Worm (Caenorhabditis elegans) whole organism, L2 larva: ENCODE results near the gene rps-0.
A peak's percentile ranks its signal among the peaks of the same experiment; 100 is the strongest.

Experiments used
- C34F6.9 ChIP-seq: fragments of 150-350 bp; optimal IDR thresholded peaks from 2 replicates; lab custom pipeline; 2014; ENCODE audit warnings: missing biosample characterization, missing genetic modification characterization
- F13H6.1 ChIP-seq: sonication (generic microtip); optimal IDR thresholded peaks from 2 replicates; lab custom pipeline; 2016; ENCODE audit warnings: missing genetic modification characterization, missing compliant biosample characterization
- ama-1 ChIP-seq: fragments of 150-350 bp; optimal IDR thresholded peaks from 2 replicates; lab custom pipeline; 2018; ENCODE audit warnings: inconsistent platforms
- blmp-1 ChIP-seq: sonication (generic microtip); optimal IDR thresholded peaks from 2 replicates; lab custom pipeline; 2017; ENCODE audit warnings: missing genetic modification characterization, mild to moderate bottlenecking, missing compliant biosample characterization, antibody characterized with exemption, moderate library complexity; ENCODE audit not compliant: insufficient read depth
- ceh-16 ChIP-seq: fragments of 150-350 bp; optimal IDR thresholded peaks from 2 replicates; lab custom pipeline; 2014; ENCODE audit warnings: missing biosample characterization, missing genetic modification characterization
- ceh-82 ChIP-seq: fragments of 150-350 bp; optimal IDR thresholded peaks from 2 replicates; lab custom pipeline; 2014; ENCODE audit warnings: missing biosample characterization, missing genetic modification characterization
- crh-2 ChIP-seq: sonication (generic microtip); optimal IDR thresholded peaks from 2 replicates; lab custom pipeline; 2017; ENCODE audit warnings: missing biosample characterization, missing genetic modification characterization
- dmd-4 ChIP-seq: sonication (generic microtip); optimal IDR thresholded peaks from 2 replicates; lab custom pipeline; 2017; ENCODE audit warnings: missing biosample characterization, missing genetic modification characterization
- egl-27 ChIP-seq: sonication (generic microtip); optimal IDR thresholded peaks from 3 replicates; lab custom pipeline; 2017; ENCODE audit warnings: missing biosample characterization, missing genetic modification reagents, missing genetic modification characterization
- elt-1 ChIP-seq: fragments of 150-350 bp; optimal IDR thresholded peaks from 2 replicates; lab custom pipeline; 2014; ENCODE audit warnings: missing biosample characterization, missing genetic modification characterization
- elt-3 ChIP-seq: sonication (generic microtip); optimal IDR thresholded peaks from 2 replicates; lab custom pipeline; 2017; ENCODE audit warnings: missing biosample characterization, missing genetic modification characterization
- fos-1 ChIP-seq: fragments of 150-350 bp; optimal IDR thresholded peaks from 2 replicates; lab custom pipeline; 2014; ENCODE audit warnings: missing biosample characterization, missing genetic modification characterization
- gmeb-1 ChIP-seq: fragments of 150-350 bp; optimal IDR thresholded peaks from 2 replicates; lab custom pipeline; 2014; ENCODE audit warnings: missing biosample characterization, missing genetic modification characterization
- lsy-2 ChIP-seq, 2 experiments: fragments of 150-350 bp in 1 of 2; sonication (generic microtip) in 1 of 2; optimal IDR thresholded peaks; 2 replicates each; lab custom pipeline; 2014 to 2017; ENCODE audit warnings: missing biosample characterization in 2 of 2, missing genetic modification characterization in 2 of 2
- mbf-1 ChIP-seq: sonication (generic microtip); optimal IDR thresholded peaks from 2 replicates; lab custom pipeline; 2017; ENCODE audit warnings: missing biosample characterization, missing genetic modification characterization
- mdl-1 ChIP-seq, 2 experiments: fragments of 150-350 bp in 1 of 2; sonication (generic microtip) in 1 of 2; optimal IDR thresholded peaks; 2 replicates each; lab custom pipeline; 2017; ENCODE audit warnings: missing biosample characterization in 2 of 2, missing genetic modification characterization in 2 of 2
- nhr-129 ChIP-seq: fragments of 150-350 bp; optimal IDR thresholded peaks from 2 replicates; lab custom pipeline; 2014; ENCODE audit warnings: missing biosample characterization, missing genetic modification characterization
- nhr-25 ChIP-seq: fragments of 150-350 bp; sonication (generic microtip); optimal IDR thresholded peaks from 3 replicates; lab custom pipeline; 2014; ENCODE audit warnings: missing biosample characterization, missing genetic modification characterization
- nhr-6 ChIP-seq: fragments of 150-350 bp; optimal IDR thresholded peaks from 2 replicates; lab custom pipeline; 2014; ENCODE audit warnings: missing biosample characterization, missing genetic modification characterization
- sem-4 ChIP-seq: fragments of 150-350 bp; optimal IDR thresholded peaks from 2 replicates; lab custom pipeline; 2014; ENCODE audit warnings: missing biosample characterization, missing genetic modification reagents, missing genetic modification characterization
- skn-1 ChIP-seq: sonication (generic microtip); optimal IDR thresholded peaks from 2 replicates; lab custom pipeline; 2017; ENCODE audit warnings: missing biosample characterization, missing genetic modification characterization
- sma-9 ChIP-seq, 2 experiments: fragments of 150-350 bp in 1 of 2; sonication (generic microtip) in 1 of 2; optimal IDR thresholded peaks; 2 replicates each; lab custom pipeline; 2014 to 2016; ENCODE audit warnings: missing genetic modification characterization in 2 of 2, mild to moderate bottlenecking in 1 of 2, missing biosample characterization in 1 of 2, missing compliant biosample characterization in 1 of 2, missing genetic modification reagents in 1 of 2, moderate library complexity in 1 of 2
- snpc-4 ChIP-seq: fragments of 150-350 bp; optimal IDR thresholded peaks from 2 replicates; lab custom pipeline; 2014; ENCODE audit warnings: missing biosample characterization, missing genetic modification characterization
- unc-55 ChIP-seq: fragments of 150-350 bp; sonication (generic microtip); optimal IDR thresholded peaks from 3 replicates; lab custom pipeline; 2014; ENCODE audit warnings: missing biosample characterization, missing genetic modification reagents, missing genetic modification characterization
- zag-1 ChIP-seq: fragments of 150-350 bp; optimal IDR thresholded peaks from 2 replicates; lab custom pipeline; 2014; ENCODE audit warnings: missing biosample characterization, missing genetic modification characterization
- ztf-11 ChIP-seq: sonication (generic microtip); optimal IDR thresholded peaks from 2 replicates; lab custom pipeline; 2017; ENCODE audit warnings: missing biosample characterization, missing genetic modification characterization
- ztf-4 ChIP-seq: fragments of 150-350 bp; optimal IDR thresholded peaks from 2 replicates; lab custom pipeline; 2014; ENCODE audit warnings: missing biosample characterization, missing genetic modification characterization

The rps-0 gene

DNA sequence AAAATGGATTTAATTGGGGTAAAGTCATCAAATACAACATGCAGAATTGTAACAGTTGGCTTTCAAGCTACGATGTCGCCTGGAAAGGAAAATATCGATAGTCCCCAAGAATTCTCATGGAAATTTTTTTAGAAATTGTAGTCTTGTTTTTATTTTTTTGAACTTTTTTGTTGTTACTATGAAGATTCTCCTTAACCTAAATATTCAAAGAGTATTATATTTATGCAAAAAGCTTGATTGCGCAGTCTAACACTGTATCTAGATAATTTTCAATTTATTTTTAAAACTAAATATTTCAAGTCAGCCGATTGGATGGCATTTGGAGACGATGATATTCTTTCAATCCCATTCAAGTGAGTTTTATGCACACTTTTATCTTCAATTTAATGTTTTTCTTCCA, 48.6 kb downstream of the rps-0 start, which contains the start of gene pgap-2:
TSS of gene pgap-2 (plus strand) at position 301 of the 400 bp plus-strand sequence.
- TF ChIP-seq lsy-2 (tag; optimal IDR thresholded peaks at IDR 0.05; lab: Kevin White, UChicago): no peak
- no peak for TF ChIP-seq blmp-1 (tag; lab: Kevin White, UChicago)
- TF ChIP-seq ztf-4 (tag; lab: Kevin White, UChicago): no peak
- no peak for TF ChIP-seq C34F6.9 (tag; lab: Kevin White, UChicago)
- no peak for TF ChIP-seq F13H6.1
- TF ChIP-seq unc-55 (GFP tag; lab: Kevin White, UChicago): no peak
- no peak for TF ChIP-seq ceh-16 (tag; lab: Kevin White, UChicago)
- TF ChIP-seq gmeb-1: no peak
- no peak for TF ChIP-seq mbf-1 (tag; lab: Kevin White, UChicago)
- no peak for TF ChIP-seq nhr-6
- no peak for TF ChIP-seq zag-1 (tag; lab: Kevin White, UChicago)
- TF ChIP-seq nhr-129: no peak
- TF ChIP-seq crh-2: no peak
- no peak for TF ChIP-seq snpc-4 (tag; lab: Kevin White, UChicago)
- no peak for TF ChIP-seq ztf-11
- no peak for TF ChIP-seq mdl-1 (tag; optimal IDR thresholded peaks at IDR 0.05; lab: Kevin White, UChicago)
- TF ChIP-seq skn-1: no peak
- TF ChIP-seq elt-3 (tag; lab: Kevin White, UChicago): no peak

ce11 chrIII:4703932-4704454, 49.9 kb downstream of the rps-0 start, which contains the start of the genes clp-2 and mrpl-16:
Gene clp-2, minus strand, starts transcription at chrIII:4704025.
Gene mrpl-16, plus strand, starts transcription at chrIII:4704404.
- TF ChIP-seq lsy-2 (tag; optimal IDR thresholded peaks at IDR 0.05; lab: Kevin White, UChicago) (peak in 1 of 2 experiments; percentile 59), zag-1 (tag; lab: Kevin White, UChicago) (no peak), ceh-82 (tag; lab: Kevin White, UChicago) (no peak), crh-2 (peak; percentile 12), fos-1 (tag; lab: Kevin White, UChicago) (no peak), egl-27 (tag; lab: Kevin White, UChicago) (no peak), sem-4 (no peak), unc-55 (GFP tag; lab: Kevin White, UChicago) (peak; percentile 59), sma-9 (GFP tag; optimal IDR thresholded peaks at IDR 0.05; lab: Kevin White, UChicago) (no peak), sma-9 (tag; optimal IDR thresholded peaks at IDR 0.05; lab: Kevin White, UChicago) (no peak), nhr-6 (no peak), F13H6.1 (no peak), ztf-4 (tag; lab: Kevin White, UChicago) (no peak), nhr-25 (tag; lab: Kevin White, UChicago) (no peak), dmd-4 (tag; lab: Kevin White, UChicago) (no peak), C34F6.9 (tag; lab: Kevin White, UChicago) (peak; percentile 58), elt-1 (tag; lab: Kevin White, UChicago) (no peak), ama-1 (lab: Kevin White, UChicago) (no peak), snpc-4 (tag; lab: Kevin White, UChicago) (no peak)
